Worm (Caenorhabditis elegans) whole organism, L1 larva: Measurements from ENCODE around the gene F25G6.1.
"Not testable (repeated sequence)": the region's sequence is repeated elsewhere in the genome, so short reads cannot be mapped to it uniquely, and the experiment has no call there.

Experiments used
- mdl-1 ChIP-seq, 2 experiments: fragments of 150-350 bp; optimal IDR thresholded peaks; 2 replicates each; lab custom pipeline; 2014 to 2017; ENCODE audit warnings: missing biosample characterization in 2 of 2, missing genetic modification characterization in 2 of 2, inconsistent platforms in 1 of 2
- snpc-4 ChIP-seq: fragments of 150-350 bp; optimal IDR thresholded peaks from 2 replicates; lab custom pipeline; 2014; ENCODE audit warnings: missing biosample characterization, missing genetic modification characterization
- unc-86 ChIP-seq: sonication (generic microtip); optimal IDR thresholded peaks from 2 replicates; lab custom pipeline; 2016; ENCODE audit warnings: missing genetic modification characterization, missing compliant biosample characterization
- zag-1 ChIP-seq: fragments of 150-350 bp; optimal IDR thresholded peaks from 2 replicates; lab custom pipeline; 2014; ENCODE audit warnings: missing biosample characterization, missing genetic modification characterization
- zip-4 ChIP-seq: fragments of 200-800 bp; sonication (Bioruptor generic); optimal IDR thresholded peaks from 2 replicates; lab custom pipeline; 2018; ENCODE audit warnings: mild to moderate bottlenecking, missing genetic modification characterization, moderate library complexity, missing compliant biosample characterization

- not testable (repeated sequence) for TF ChIP-seq zag-1 (tag; lab: Kevin White, UChicago); unc-86 (tag; lab: Kevin White, UChicago); zip-4; mdl-1 (tag; optimal IDR thresholded peaks at IDR 0.05; lab: Kevin White, UChicago); snpc-4
Observed at ce11 chrV:8534534-8535283, 40.2 kb upstream of the F25G6.1 start, which contains the start of the genes his-6 and his-5.
